Fruit fly (Drosophila melanogaster) whole organism, prepupa: ENCODE results near the gene Ube4B.

Experiments used
- CG10631 ChIP-seq: fragments of 200-800 bp; sonication (Bioruptor generic); optimal IDR thresholded peaks from 2 replicates; lab custom pipeline; 2016; ENCODE audit warnings: missing biosample characterization, missing genetic modification characterization
- CG10669 ChIP-seq: fragments of 200-800 bp; sonication (Bioruptor generic); optimal IDR thresholded peaks from 3 replicates; lab custom pipeline; 2018; ENCODE audit warnings: missing biosample characterization, mild to moderate bottlenecking, missing genetic modification characterization, moderate library complexity
- CG11294 ChIP-seq: fragments of 200-800 bp; sonication (Bioruptor generic); IDR thresholded peaks from 2 replicates; pipeline ENCODE4 v1.3.6; 2022; ENCODE audit warnings: missing biosample characterization, missing genetic modification characterization
- CG11762 ChIP-seq: fragments of 200-800 bp; sonication (Bioruptor generic); optimal IDR thresholded peaks from 3 replicates; lab custom pipeline; 2016; ENCODE audit warnings: missing biosample characterization, missing genetic modification characterization; ENCODE audit not compliant: insufficient read depth
- CG15336 ChIP-seq: fragments of 200-800 bp; sonication (Bioruptor generic); IDR thresholded peaks from 2 replicates; pipeline ENCODE4 v1.3.6; 2022; ENCODE audit warnings: missing biosample characterization, missing genetic modification characterization
- CG16779 ChIP-seq: fragments of 200-800 bp; sonication (Bioruptor generic); optimal IDR thresholded peaks from 3 replicates; lab custom pipeline; 2017; ENCODE audit warnings: missing biosample characterization, mild to moderate bottlenecking, missing genetic modification characterization
- CG3032 ChIP-seq: fragments of 200-800 bp; optimal IDR thresholded peaks from 2 replicates; lab custom pipeline; 2019; ENCODE audit warnings: missing biosample characterization, mild to moderate bottlenecking, missing genetic modification characterization, moderate library complexity
- CG31627 ChIP-seq: fragments of 200-800 bp; sonication (Bioruptor generic); optimal IDR thresholded peaks from 3 replicates; lab custom pipeline; 2016; ENCODE audit warnings: missing biosample characterization, missing genetic modification characterization
- CG32006 ChIP-seq: fragments of 200-800 bp; sonication (Bioruptor generic); optimal IDR thresholded peaks from 3 replicates; lab custom pipeline; 2017; ENCODE audit warnings: missing biosample characterization, mild to moderate bottlenecking, missing genetic modification characterization
- CG3919 ChIP-seq: fragments of 200-800 bp; sonication (Bioruptor generic); optimal IDR thresholded peaks from 3 replicates; lab custom pipeline; 2016; ENCODE audit warnings: missing biosample characterization, missing genetic modification characterization
- CG4318 ChIP-seq: fragments of 200-800 bp; sonication (Bioruptor generic); optimal IDR thresholded peaks from 3 replicates; lab custom pipeline; 2017; ENCODE audit warnings: missing biosample characterization, mild to moderate bottlenecking, missing genetic modification characterization
- CG6276 ChIP-seq: fragments of 200-800 bp; sonication (Bioruptor generic); optimal IDR thresholded peaks from 2 replicates; lab custom pipeline; 2017; ENCODE audit warnings: missing biosample characterization, mild to moderate bottlenecking, missing genetic modification characterization
- CG6792 ChIP-seq: fragments of 200-800 bp; sonication (Bioruptor generic); optimal IDR thresholded peaks from 3 replicates; lab custom pipeline; 2016; ENCODE audit warnings: missing biosample characterization, missing genetic modification characterization
- CG6808 ChIP-seq: fragments of 200-800 bp; sonication (Bioruptor generic); optimal IDR thresholded peaks from 3 replicates; lab custom pipeline; 2017; ENCODE audit warnings: missing biosample characterization, missing genetic modification characterization, mild to moderate bottlenecking, moderate library complexity, missing genetic modification reagents
- CG6854 ChIP-seq: fragments of 200-800 bp; sonication (Bioruptor generic); optimal IDR thresholded peaks from 2 replicates; lab custom pipeline; 2017; ENCODE audit warnings: missing biosample characterization, mild to moderate bottlenecking, missing genetic modification characterization
- CG7368 ChIP-seq: fragments of 200-800 bp; sonication (Bioruptor generic); optimal IDR thresholded peaks from 3 replicates; lab custom pipeline; 2016; ENCODE audit warnings: missing biosample characterization, missing genetic modification characterization
- CG8119 ChIP-seq: fragments of 200-800 bp; sonication (Bioruptor generic); IDR thresholded peaks from 3 replicates; pipeline ENCODE4 v1.3.6; 2022; ENCODE audit warnings: missing biosample characterization, missing genetic modification characterization
- CG8319 ChIP-seq: fragments of 200-800 bp; sonication (Bioruptor generic); optimal IDR thresholded peaks from 3 replicates; lab custom pipeline; 2016; ENCODE audit warnings: missing biosample characterization, missing genetic modification characterization
- CG8632 ChIP-seq: fragments of 200-800 bp; sonication (Bioruptor generic); optimal IDR thresholded peaks from 3 replicates; lab custom pipeline; 2016; ENCODE audit warnings: missing biosample characterization, missing genetic modification characterization
- CG9139 ChIP-seq: fragments of 200-800 bp; sonication (Bioruptor generic); optimal IDR thresholded peaks from 3 replicates; lab custom pipeline; 2017; ENCODE audit warnings: missing biosample characterization, mild to moderate bottlenecking, missing genetic modification characterization
- Eip75B ChIP-seq: fragments of 200-800 bp; sonication (Bioruptor generic); optimal IDR thresholded peaks from 3 replicates; lab custom pipeline; 2016; ENCODE audit warnings: missing biosample characterization, missing genetic modification characterization
- Eip78C ChIP-seq: fragments of 200-800 bp; sonication (Bioruptor generic); peaks from one replicate; lab custom pipeline; 2016; ENCODE audit warnings: missing biosample characterization, missing genetic modification characterization
- Eip93F ChIP-seq: fragments of 200-800 bp; sonication (Bioruptor generic); optimal IDR thresholded peaks from 2 replicates; lab custom pipeline; 2016; ENCODE audit warnings: missing biosample characterization, mild to moderate bottlenecking, missing genetic modification characterization
- Ets96B ChIP-seq: fragments of 200-800 bp; optimal IDR thresholded peaks from 2 replicates; lab custom pipeline; 2019; ENCODE audit warnings: missing biosample characterization, mild to moderate bottlenecking, missing genetic modification characterization, moderate library complexity
- Hr38 ChIP-seq: sonication (Bioruptor generic); optimal IDR thresholded peaks from 2 replicates; lab custom pipeline; 2016; ENCODE audit warnings: missing biosample characterization, missing genetic modification characterization
- Hr39 ChIP-seq: fragments of 200-800 bp; sonication (Bioruptor generic); optimal IDR thresholded peaks from 2 replicates; lab custom pipeline; 2016; ENCODE audit warnings: missing biosample characterization, missing genetic modification characterization
- Hr4 ChIP-seq: fragments of 200-800 bp; sonication (Bioruptor generic); optimal IDR thresholded peaks from 3 replicates; lab custom pipeline; 2016; ENCODE audit warnings: missing biosample characterization, missing genetic modification characterization
- Smox ChIP-seq: fragments of 200-800 bp; sonication (Bioruptor generic); optimal IDR thresholded peaks from 3 replicates; lab custom pipeline; 2016; ENCODE audit warnings: missing biosample characterization, missing genetic modification characterization
- Sox102F ChIP-seq: fragments of 200-800 bp; sonication (Bioruptor generic); optimal IDR thresholded peaks from 2 replicates; lab custom pipeline; 2016; ENCODE audit warnings: missing biosample characterization, mild to moderate bottlenecking, missing genetic modification characterization
- Sox14 ChIP-seq: fragments of 200-800 bp; sonication (Bioruptor generic); optimal IDR thresholded peaks from 3 replicates; lab custom pipeline; 2016; ENCODE audit warnings: missing biosample characterization, missing genetic modification characterization
- acj6 ChIP-seq: fragments of 200-800 bp; sonication (Bioruptor generic); optimal IDR thresholded peaks from 3 replicates; lab custom pipeline; 2016; ENCODE audit warnings: missing biosample characterization, missing genetic modification characterization
- cyc ChIP-seq: fragments of 200-800 bp; sonication (Bioruptor generic); optimal IDR thresholded peaks from 3 replicates; lab custom pipeline; 2016; ENCODE audit warnings: missing biosample characterization, missing genetic modification characterization
- dac ChIP-seq: fragments of 200-800 bp; sonication (Bioruptor generic); optimal IDR thresholded peaks from 2 replicates; lab custom pipeline; 2017; ENCODE audit warnings: missing biosample characterization, mild to moderate bottlenecking, missing genetic modification characterization
- dsx ChIP-seq: fragments of 200-800 bp; optimal IDR thresholded peaks from 3 replicates; lab custom pipeline; 2019; ENCODE audit warnings: missing biosample characterization, mild to moderate bottlenecking, missing genetic modification characterization, moderate library complexity; ENCODE audit not compliant: poor library complexity, severe bottlenecking
- eg ChIP-seq: fragments of 200-800 bp; sonication (Bioruptor generic); IDR thresholded peaks from 3 replicates; pipeline ENCODE4 v1.3.6; 2022; ENCODE audit warnings: missing biosample characterization, missing genetic modification characterization
- fd59A ChIP-seq: fragments of 200-800 bp; sonication (Bioruptor generic); optimal IDR thresholded peaks from 2 replicates; lab custom pipeline; 2017; ENCODE audit warnings: missing biosample characterization, mild to moderate bottlenecking, missing genetic modification characterization, missing genetic modification reagents
- lz ChIP-seq: fragments of 200-800 bp; sonication (Bioruptor generic); optimal IDR thresholded peaks from 3 replicates; lab custom pipeline; 2016; ENCODE audit warnings: missing biosample characterization, missing genetic modification characterization
- net ChIP-seq: fragments of 200-800 bp; sonication (Bioruptor generic); optimal IDR thresholded peaks from 3 replicates; lab custom pipeline; 2016; ENCODE audit warnings: missing biosample characterization, missing genetic modification characterization
- salr ChIP-seq, 2 experiments: fragments of 200-800 bp; sonication (Bioruptor generic); optimal IDR thresholded peaks; 3 replicates each; lab custom pipeline; 2016 to 2018; ENCODE audit warnings: missing biosample characterization in 2 of 2, missing genetic modification characterization in 2 of 2, mild to moderate bottlenecking in 1 of 2
- spab ChIP-seq: fragments of 200-800 bp; sonication (Bioruptor generic); optimal IDR thresholded peaks from 2 replicates; lab custom pipeline; 2017; ENCODE audit warnings: missing biosample characterization, mild to moderate bottlenecking, missing genetic modification characterization, missing genetic modification reagents
- ss ChIP-seq, 2 experiments: fragments of 200-800 bp; sonication (Bioruptor generic); optimal IDR thresholded peaks; 2 replicates in 1 of 2; 3 replicates in 1 of 2; lab custom pipeline; 2017 to 2018; ENCODE audit warnings: mild to moderate bottlenecking in 2 of 2, missing biosample characterization in 2 of 2, missing genetic modification characterization in 2 of 2, moderate library complexity in 1 of 2
- svp ChIP-seq: fragments of 200-800 bp; sonication (Bioruptor generic); peaks from one replicate; lab custom pipeline; 2016; ENCODE audit warnings: missing biosample characterization, missing genetic modification characterization
- topi ChIP-seq: fragments of 200-800 bp; sonication (Bioruptor generic); optimal IDR thresholded peaks from 3 replicates; lab custom pipeline; 2016; ENCODE audit warnings: missing biosample characterization, missing genetic modification characterization
- vri ChIP-seq: fragments of 200-800 bp; sonication (Bioruptor generic); optimal IDR thresholded peaks from 3 replicates; lab custom pipeline; 2016; ENCODE audit warnings: missing biosample characterization, mild to moderate bottlenecking, missing genetic modification characterization

The Ube4B gene

dm6 chr2L:13056022-13056421 lies 36.8 kb upstream of the Ube4B start (continued):
- TF ChIP-seq CG7368 (GFP tag; lab: Kevin White, UChicago) (peak; percentile 9), CG8632 (GFP tag; lab: Kevin White, UChicago) (peak; percentile 35), CG6854 (no peak), CG8119 (GFP tag; lab: Robert Waterston, UW) (peak; percentile 76), CG10669 (peak; percentile 68), CG6792 (GFP tag; lab: Kevin White, UChicago) (peak; percentile 57), Eip75B (GFP tag; lab: Kevin White, UChicago) (peak; percentile 49), CG11762 (GFP tag; lab: Kevin White, UChicago) (peak; percentile 53)

dm6 chr2L:13049136-13049535 lies 29.9 kb upstream of the Ube4B start:
- TF ChIP-seq Eip78C (GFP tag; lab: Kevin White, UChicago), result peak; percentile 55
- TF ChIP-seq acj6, result no peak
- peak; percentile 56 for TF ChIP-seq svp (GFP tag; lab: Kevin White, UChicago)
- peak; percentile 22 for TF ChIP-seq Ets96B (tag; lab: Kevin White, UChicago)
- peak in 1 of 2 experiments; percentile 15 for TF ChIP-seq ss (GFP tag; optimal IDR thresholded peaks at IDR 0.05; lab: Kevin White, UChicago)
- TF ChIP-seq Hr38 (GFP tag; lab: Kevin White, UChicago), result no peak
- no peak for TF ChIP-seq CG15336 (GFP tag; lab: Robert Waterston, UW)
- TF ChIP-seq, all 60 proteins: peak for 4

dm6 chr2L:13045924-13046323 lies 26.7 kb upstream of the Ube4B start:
- TF ChIP-seq CG10669 (no peak), CG8319 (GFP tag; lab: Kevin White, UChicago) (no peak), svp (GFP tag; lab: Kevin White, UChicago) (peak; percentile 98), CG8632 (GFP tag; lab: Kevin White, UChicago) (no peak), Eip93F (no peak), Hr4 (GFP tag; lab: Kevin White, UChicago) (no peak)

- TF ChIP-seq dsx (peak; percentile 69), Hr39 (GFP tag; lab: Kevin White, UChicago) (no peak), CG8632 (GFP tag; lab: Kevin White, UChicago) (no peak), CG10669 (no peak), CG11294 (GFP tag; lab: Robert Waterston, UW) (0 out of 2 replicates have a peak, but pooled peaks have one; percentile 15), CG31627 (GFP tag; lab: Kevin White, UChicago) (no peak), CG32006 (GFP tag; lab: Kevin White, UChicago) (peak; percentile 2), Sox14 (GFP tag; lab: Kevin White, UChicago) (no peak), dac (GFP tag; lab: Kevin White, UChicago) (no peak), CG8319 (GFP tag; lab: Kevin White, UChicago) (no peak), fd59A (GFP tag; lab: Kevin White, UChicago) (no peak), vri (GFP tag; lab: Kevin White, UChicago) (no peak), net (GFP tag; lab: Kevin White, UChicago) (no peak), Hr4 (GFP tag; lab: Kevin White, UChicago) (no peak), eg (0 out of 3 replicates have a peak, but pooled peaks have one; percentile 20), CG6808 (GFP tag; lab: Kevin White, UChicago) (no peak), CG6854 (no peak), Smox (GFP tag; lab: Kevin White, UChicago) (no peak), ss (GFP tag; optimal IDR thresholded peaks at IDR 0.05; lab: Kevin White, UChicago) (peak in 1 of 2 experiments; percentile 36), CG3919 (no peak), salr (GFP tag; optimal IDR thresholded peaks at IDR 0.05; lab: Kevin White, UChicago) (no peak), acj6 (no peak), cyc (GFP tag; lab: Kevin White, UChicago) (no peak), Eip75B (GFP tag; lab: Kevin White, UChicago) (peak; percentile 84), CG10631 (GFP tag; lab: Kevin White, UChicago) (no peak), Sox102F (no peak), Eip93F (no peak), CG4318 (GFP tag; lab: Kevin White, UChicago) (no peak), CG16779 (tag; lab: Kevin White, UChicago) (no peak), CG6276 (GFP tag; lab: Kevin White, UChicago) (no peak), CG3032 (no peak), spab (GFP tag; lab: Kevin White, UChicago) (no peak), Eip78C (GFP tag; lab: Kevin White, UChicago) (peak; percentile 63), topi (GFP tag; lab: Kevin White, UChicago) (no peak), lz (GFP tag; lab: Kevin White, UChicago) (no peak), CG9139 (no peak)
Observed at dm6 chr2L:13044135-13044534, 24.9 kb upstream of the Ube4B start.
